Fruit fly (Drosophila melanogaster) whole organism, embryonic: ENCODE results near the gene Bace.
A peak's percentile ranks its signal among the peaks of the same experiment; 100 is the strongest.

Experiments
- Antp ChIP-seq: fragments of 200-800 bp; sonication (Bioruptor generic); optimal IDR thresholded peaks from 3 replicates; lab custom pipeline; 2016; ENCODE audit warnings: missing biosample characterization, missing genetic modification characterization
- Atf6 ChIP-seq: fragments of 200-800 bp; sonication (Bioruptor generic); IDR thresholded peaks from 2 replicates; pipeline ENCODE4 v1.3.6; 2022; ENCODE audit warnings: missing biosample characterization, missing genetic modification characterization
- BtbVII ChIP-seq: fragments of 200-800 bp; sonication (Bioruptor generic); optimal IDR thresholded peaks from 3 replicates; lab custom pipeline; 2017; ENCODE audit warnings: missing biosample characterization, mild to moderate bottlenecking, missing genetic modification characterization
- CG10267 ChIP-seq: fragments of 200-800 bp; sonication (Bioruptor generic); optimal IDR thresholded peaks from 2 replicates; lab custom pipeline; 2018; ENCODE audit warnings: missing biosample characterization, mild to moderate bottlenecking, missing genetic modification characterization, moderate library complexity
- CG10462 ChIP-seq: fragments of 200-800 bp; sonication (Bioruptor generic); optimal IDR thresholded peaks from 2 replicates; lab custom pipeline; 2016; ENCODE audit warnings: missing biosample characterization, missing genetic modification characterization
- CG10565 ChIP-seq: fragments of 200-800 bp; sonication (Bioruptor generic); optimal IDR thresholded peaks from 3 replicates; lab custom pipeline; 2016; ENCODE audit warnings: missing biosample characterization, mild to moderate bottlenecking, missing genetic modification characterization
- CG10979 ChIP-seq: fragments of 200-800 bp; sonication (Bioruptor generic); optimal IDR thresholded peaks from 2 replicates; lab custom pipeline; 2018; ENCODE audit warnings: missing biosample characterization, mild to moderate bottlenecking, missing genetic modification characterization, moderate library complexity
- CG16813 ChIP-seq: fragments of 200-800 bp; sonication (Bioruptor generic); IDR thresholded peaks from 3 replicates; pipeline ENCODE4 v1.3.6; 2022; ENCODE audit warnings: missing biosample characterization, missing genetic modification characterization; ENCODE audit not compliant: partially characterized antibody
- CG2202 ChIP-seq: fragments of 200-800 bp; sonication (Bioruptor generic); optimal IDR thresholded peaks from 2 replicates; lab custom pipeline; 2018; ENCODE audit warnings: missing biosample characterization, mild to moderate bottlenecking, missing genetic modification characterization
- CG3163 ChIP-seq: fragments of 200-800 bp; sonication (Bioruptor generic); optimal IDR thresholded peaks from 3 replicates; lab custom pipeline; 2016; ENCODE audit warnings: missing biosample characterization, missing genetic modification characterization
- CG32532 ChIP-seq: fragments of 200-800 bp; sonication (Bioruptor generic); IDR thresholded peaks from 2 replicates; pipeline ENCODE4 v1.3.6; 2022; ENCODE audit warnings: missing biosample characterization, missing genetic modification characterization
- CG42726 ChIP-seq: fragments of 200-800 bp; sonication (Bioruptor generic); IDR thresholded peaks from 2 replicates; pipeline ENCODE4 v1.3.6; 2022; ENCODE audit warnings: missing biosample characterization, missing genetic modification characterization; ENCODE audit not compliant: partially characterized antibody
- CG6272 ChIP-seq: fragments of 200-800 bp; sonication (Bioruptor generic); IDR thresholded peaks from 2 replicates; pipeline ENCODE4 v1.3.6; 2022; ENCODE audit warnings: missing biosample characterization, missing genetic modification characterization
- CG7786 ChIP-seq: fragments of 200-800 bp; sonication (Bioruptor generic); optimal IDR thresholded peaks from 2 replicates; lab custom pipeline; 2016; ENCODE audit warnings: missing biosample characterization, missing genetic modification characterization
- CG9817 ChIP-seq: fragments of 200-800 bp; sonication (Bioruptor generic); optimal IDR thresholded peaks from 2 replicates; lab custom pipeline; 2018; ENCODE audit warnings: missing biosample characterization, mild to moderate bottlenecking, missing genetic modification characterization, moderate library complexity
- D19A ChIP-seq: fragments of 200-800 bp; optimal IDR thresholded peaks from 3 replicates; lab custom pipeline; 2019; ENCODE audit warnings: missing biosample characterization, mild to moderate bottlenecking, missing genetic modification characterization, moderate library complexity
- Dip2 ChIP-seq: fragments of 200-800 bp; sonication (Bioruptor generic); IDR thresholded peaks from 2 replicates; pipeline ENCODE4 v1.3.6; 2022; ENCODE audit warnings: missing biosample characterization, missing genetic modification characterization
- Doc2 ChIP-seq: fragments of 200-800 bp; sonication (Bioruptor generic); IDR thresholded peaks from 2 replicates; pipeline ENCODE4 v1.3.6; 2022; ENCODE audit warnings: missing biosample characterization, missing genetic modification characterization
- Ets97D ChIP-seq: fragments of 200-800 bp; sonication (Bioruptor generic); optimal IDR thresholded peaks from 3 replicates; lab custom pipeline; 2016; ENCODE audit warnings: missing biosample characterization, missing genetic modification characterization
- H15 ChIP-seq: fragments of 200-800 bp; sonication (Bioruptor generic); IDR thresholded peaks from 3 replicates; pipeline ENCODE4 v1.3.6; 2022; ENCODE audit warnings: missing biosample characterization, missing genetic modification characterization
- Lim3 ChIP-seq: fragments of 200-800 bp; sonication (Bioruptor generic); IDR thresholded peaks from 2 replicates; pipeline ENCODE4 v1.3.6; 2022; ENCODE audit warnings: missing biosample characterization, missing genetic modification characterization
- Max ChIP-seq: fragments of 200-800 bp; sonication (Bioruptor generic); optimal IDR thresholded peaks from 2 replicates; lab custom pipeline; 2016; ENCODE audit warnings: missing biosample characterization, mild to moderate bottlenecking, missing genetic modification characterization
- Med ChIP-seq: fragments of 200-800 bp; sonication (Bioruptor generic); peaks from one replicate; lab custom pipeline; 2016; ENCODE audit warnings: missing biosample characterization, missing genetic modification characterization, mild to moderate bottlenecking, inconsistent platforms, moderate library complexity
- PHDP ChIP-seq: fragments of 200-800 bp; sonication (Bioruptor generic); optimal IDR thresholded peaks from 3 replicates; lab custom pipeline; 2018; ENCODE audit warnings: missing biosample characterization, mild to moderate bottlenecking, missing genetic modification characterization, moderate library complexity
- Pdp1 ChIP-seq, 2 experiments: fragments of 200-800 bp; sonication (Bioruptor generic); optimal IDR thresholded peaks; 3 replicates each; lab custom pipeline; 2016; ENCODE audit warnings: missing biosample characterization in 2 of 2, missing genetic modification characterization in 2 of 2, mild to moderate bottlenecking in 1 of 2, moderate library complexity in 1 of 2
- Ravus ChIP-seq: fragments of 200-800 bp; sonication (Bioruptor generic); IDR thresholded peaks from 2 replicates; pipeline ENCODE4 v1.3.6; 2022; ENCODE audit warnings: missing biosample characterization, missing genetic modification characterization
- Sox102F ChIP-seq: fragments of 200-800 bp; sonication (Bioruptor generic); optimal IDR thresholded peaks from 2 replicates; lab custom pipeline; 2018; ENCODE audit warnings: missing biosample characterization, mild to moderate bottlenecking, missing genetic modification characterization, moderate library complexity
- Trl ChIP-seq, 3 experiments: fragments of >200 bp in 2 of 3; fragments of 200-800 bp in 1 of 3; sonication (Bioruptor generic) in 1 of 3; optimal IDR thresholded peaks; 2 replicates in 1 of 3; 3 replicates in 2 of 3; lab custom pipeline; 2016 to 2017; ENCODE audit warnings: missing biosample characterization in 1 of 3, missing genetic modification characterization in 1 of 3
- YL-1 ChIP-seq: fragments of 200-800 bp; sonication (Bioruptor generic); optimal IDR thresholded peaks from 3 replicates; lab custom pipeline; 2017; ENCODE audit warnings: missing biosample characterization, mild to moderate bottlenecking, missing genetic modification characterization
- bigmax ChIP-seq: fragments of 200-800 bp; sonication (Bioruptor generic); optimal IDR thresholded peaks from 2 replicates; lab custom pipeline; 2018; ENCODE audit warnings: missing biosample characterization, mild to moderate bottlenecking, missing genetic modification characterization
- cato ChIP-seq: fragments of 200-800 bp; sonication (Bioruptor generic); optimal IDR thresholded peaks from 2 replicates; lab custom pipeline; 2016; ENCODE audit warnings: missing biosample characterization, missing genetic modification characterization, borderline replicate concordance
- ci ChIP-seq: fragments of 200-800 bp; sonication (Bioruptor generic); IDR thresholded peaks from 3 replicates; pipeline ENCODE4 v1.3.6; 2022; ENCODE audit warnings: missing biosample characterization, missing genetic modification characterization
- disco-r ChIP-seq: fragments of 200-800 bp; sonication (Bioruptor generic); optimal IDR thresholded peaks from 2 replicates; lab custom pipeline; 2016; ENCODE audit warnings: missing biosample characterization, missing genetic modification characterization
- hth ChIP-seq: fragments of >200 bp; optimal IDR thresholded peaks from 2 replicates; lab custom pipeline; 2017; ENCODE audit warnings: inconsistent platforms
- insv ChIP-seq, 2 experiments: fragments of 200-800 bp; sonication (Bioruptor generic); optimal IDR thresholded peaks; 3 replicates each; lab custom pipeline; 2016 to 2018; ENCODE audit warnings: missing biosample characterization in 2 of 2, missing genetic modification characterization in 2 of 2
- kah ChIP-seq: fragments of 200-800 bp; sonication (Bioruptor generic); optimal IDR thresholded peaks from 2 replicates; lab custom pipeline; 2018; ENCODE audit warnings: missing biosample characterization, mild to moderate bottlenecking, missing genetic modification characterization
- maf-S ChIP-seq: fragments of 200-800 bp; sonication (Bioruptor generic); optimal IDR thresholded peaks from 2 replicates; lab custom pipeline; 2016; ENCODE audit warnings: missing biosample characterization, missing genetic modification characterization
- pb ChIP-seq: fragments of 200-800 bp; sonication (Bioruptor generic); optimal IDR thresholded peaks from 3 replicates; lab custom pipeline; 2016; ENCODE audit warnings: missing biosample characterization, missing genetic modification characterization
- peb ChIP-seq: fragments of 200-800 bp; sonication (Bioruptor generic); IDR thresholded peaks from 2 replicates; pipeline ENCODE4 v1.3.6; 2022; ENCODE audit warnings: missing biosample characterization, missing genetic modification characterization
- pita ChIP-seq: fragments of 200-800 bp; sonication (Bioruptor generic); optimal IDR thresholded peaks from 2 replicates; lab custom pipeline; 2017; ENCODE audit warnings: missing biosample characterization, mild to moderate bottlenecking, missing genetic modification characterization
- prd ChIP-seq, 3 experiments: fragments of >200 bp in 2 of 3; fragments of 200-800 bp in 1 of 3; sonication (Bioruptor generic) in 1 of 3; optimal IDR thresholded peaks in 2 of 3; IDR thresholded peaks in 1 of 3; 2 replicates in 2 of 3; 3 replicates in 1 of 3; pipeline versions ENCODE4 v1.3.6 to Lab custom; 2017 to 2022; ENCODE audit warnings: missing biosample characterization in 1 of 3, missing genetic modification characterization in 1 of 3
- rib ChIP-seq: fragments of 200-800 bp; sonication (Bioruptor generic); IDR thresholded peaks from 2 replicates; pipeline ENCODE4 v1.3.6; 2022; ENCODE audit warnings: missing biosample characterization, missing genetic modification characterization
- ro ChIP-seq: fragments of 200-800 bp; sonication (Bioruptor generic); IDR thresholded peaks from 2 replicates; pipeline ENCODE4 v1.3.6; 2022; ENCODE audit warnings: missing biosample characterization, missing genetic modification characterization
- sd ChIP-seq: fragments of 200-800 bp; sonication (Bioruptor generic); optimal IDR thresholded peaks from 3 replicates; lab custom pipeline; 2018; ENCODE audit warnings: missing biosample characterization, mild to moderate bottlenecking, missing genetic modification characterization, moderate library complexity
- toy ChIP-seq: fragments of 200-800 bp; sonication (Bioruptor generic); IDR thresholded peaks from 2 replicates; pipeline ENCODE4 v1.3.6; 2022; ENCODE audit warnings: missing biosample characterization, missing genetic modification characterization
- ttk ChIP-seq: fragments of 200-800 bp; sonication (Bioruptor generic); IDR thresholded peaks from 2 replicates; pipeline ENCODE4 v2.1.2; 2022; ENCODE audit warnings: missing biosample characterization, missing genetic modification characterization
- unpg ChIP-seq: fragments of 200-800 bp; sonication (Bioruptor generic); optimal IDR thresholded peaks from 3 replicates; lab custom pipeline; 2018; ENCODE audit warnings: missing biosample characterization, mild to moderate bottlenecking, missing genetic modification characterization, moderate library complexity

Gene Bace

dm6 chr2L:8463144-8464106 lies 32.7 kb downstream of the Bace start, which contains the start of gene Agpat2 (continued):
- TF ChIP-seq Pdp1 (GFP tag; optimal IDR thresholded peaks at IDR 0.05; lab: Kevin White, UChicago) (peak; percentile 68 to 78), toy (GFP tag; lab: Robert Waterston, UW) (no peak), Doc2 (GFP tag; lab: Robert Waterston, UW) (peak; percentile 30; the same call in 1 of the 2 replicates), prd (optimal IDR thresholded peaks at IDR 0.05; lab: Kevin White, UChicago) (no peak), prd (GFP tag; IDR thresholded peaks at IDR 0.05; lab: Robert Waterston, UW) (peak; percentile 80), pb (peak; percentile 32), Lim3 (GFP tag; lab: Robert Waterston, UW) (no peak), Dip2 (GFP tag; lab: Robert Waterston, UW) (no peak), rib (GFP tag; lab: Robert Waterston, UW) (0 out of 2 replicates have a peak, but pooled peaks have one; percentile 21), CG2202 (peak; percentile 69), kah (GFP tag; lab: Kevin White, UChicago) (peak; percentile 47), CG16813 (GFP tag; lab: Robert Waterston, UW) (no peak), CG10267 (tag; lab: Kevin White, UChicago) (peak; percentile 80), Antp (GFP tag; lab: Kevin White, UChicago) (peak; percentile 75), Med (GFP tag; lab: Kevin White, UChicago) (peak; percentile 94), Ravus (GFP tag; lab: Robert Waterston, UW) (peak; percentile 44), Trl (optimal IDR thresholded peaks at IDR 0.05; lab: Kevin White, UChicago) (no peak), Trl (GFP tag; optimal IDR thresholded peaks at IDR 0.05; lab: Kevin White, UChicago) (peak; percentile 78), insv (GFP tag; optimal IDR thresholded peaks at IDR 0.05; lab: Kevin White, UChicago) (no peak), D19A (tag; lab: Kevin White, UChicago) (peak; percentile 72), CG10462 (peak; percentile 59), maf-S (GFP tag; lab: Kevin White, UChicago) (peak; percentile 75), CG10979 (peak; percentile 89), bigmax (GFP tag; lab: Kevin White, UChicago) (no peak), CG42726 (no peak), CG9817 (peak; percentile 59), CG6272 (GFP tag; lab: Robert Waterston, UW) (peak; percentile 45), ro (0 out of 2 replicates have a peak, but pooled peaks have one; percentile 20), CG3163 (GFP tag; lab: Kevin White, UChicago) (peak; percentile 24), hth (lab: Kevin White, UChicago) (no peak), disco-r (peak; percentile 19), BtbVII (GFP tag; lab: Kevin White, UChicago) (peak; percentile 82), ttk (GFP tag; lab: Robert Waterston, UW) (peak; percentile 67), Sox102F (GFP tag; lab: Kevin White, UChicago) (peak; percentile 86), sd (peak; percentile 47), YL-1 (peak; percentile 11), CG7786 (peak; percentile 80), Ets97D (peak; percentile 60), ci (GFP tag; lab: Robert Waterston, UW) (peak; percentile 87), CG32532 (peak; percentile 77), pita (GFP tag; lab: Kevin White, UChicago) (no peak), Max (peak; percentile 79), Atf6 (GFP tag; lab: Robert Waterston, UW) (peak; percentile 73), unpg (peak; percentile 86), PHDP (tag; lab: Kevin White, UChicago) (peak; percentile 88), peb (peak; percentile 51; the same call in 1 of the 2 replicates), cato (GFP tag; lab: Kevin White, UChicago) (peak; percentile 67), H15 (peak; percentile 71; the same call in 1 of the 3 replicates), CG10565 (GFP tag; lab: Kevin White, UChicago) (peak; percentile 42)
